Worm (Caenorhabditis elegans): ENCODE data around the gene F52C12.2.

DNA sequence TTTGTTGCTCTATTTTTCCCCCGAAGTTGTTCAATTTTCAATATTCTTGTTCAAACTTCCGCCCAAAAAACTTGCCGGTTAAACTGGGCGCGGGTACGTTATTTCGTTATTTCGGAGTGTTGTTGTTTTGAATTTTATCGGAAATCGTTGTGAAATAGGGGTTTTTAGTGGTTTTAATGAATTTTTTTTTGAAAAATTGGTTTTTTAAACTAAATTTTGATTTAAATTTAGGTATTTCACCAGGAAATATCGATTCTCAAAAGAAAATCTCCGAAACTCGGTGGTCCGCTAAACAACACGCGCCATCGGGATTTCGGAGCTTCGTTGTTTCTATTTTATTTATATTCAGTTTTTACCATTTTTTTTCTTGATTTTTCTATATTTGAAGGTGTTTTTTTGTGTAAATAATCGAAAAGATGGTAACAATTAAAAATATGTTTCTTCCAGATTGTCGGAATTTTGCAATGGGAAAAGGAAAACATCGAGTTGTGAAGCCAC, at the start of gene F52C12.2:
- peak; percentile 17 for TF ChIP-seq nhr-237 (tag; optimal IDR thresholded peaks at IDR 0.05)
- peak; percentile 43 to 77 for TF ChIP-seq lsy-2 (tag; optimal IDR thresholded peaks at IDR 0.05)
- TF ChIP-seq ceh-82 (tag; optimal IDR thresholded peaks at IDR 0.05) = no peak
- TF ChIP-seq nhr-23 (tag; optimal IDR thresholded peaks at IDR 0.05) = no peak
- no peak for TF ChIP-seq zag-1 (tag; optimal IDR thresholded peaks at IDR 0.05)
- TF ChIP-seq ztf-11 (tag; optimal IDR thresholded peaks at IDR 0.05) = no peak
- TF ChIP-seq ama-1 (optimal IDR thresholded peaks at IDR 0.05) = no peak
- no peak for TF ChIP-seq elt-1 (tag; optimal IDR thresholded peaks at IDR 0.05)
- TF ChIP-seq alr-1 (tag; optimal IDR thresholded peaks at IDR 0.05) = no peak
- no peak for TF ChIP-seq nhr-10 (tag; optimal IDR thresholded peaks at IDR 0.05)
- no peak for TF ChIP-seq elt-3 (tag; optimal IDR thresholded peaks at IDR 0.05)
- TF ChIP-seq nhr-11 (tag; optimal IDR thresholded peaks at IDR 0.05) = no peak
- no peak for TF ChIP-seq nhr-6 (tag; optimal IDR thresholded peaks at IDR 0.05)
